Fruit fly (Drosophila melanogaster): Measurements from ENCODE around the gene Jon65Aiii.

The Jon65Aiii gene

dm6 chr3L:6054343-6054742 is 3.8 kb downstream of the Jon65Aiii start, which contains the start of gene Jon65Ai:
Gene Jon65Ai (minus strand): TSS chr3L:6054443.
- no peak for TF ChIP-seq CG32121 (GFP tag; IDR thresholded peaks at IDR 0.05)
- TF ChIP-seq Pif1A (GFP tag; optimal IDR thresholded peaks at IDR 0.05), result no peak
- no peak for TF ChIP-seq CG14655 (GFP tag; optimal IDR thresholded peaks at IDR 0.05)
- TF ChIP-seq Ets98B (GFP tag; IDR thresholded peaks at IDR 0.05), result no peak
- TF ChIP-seq CG9948 (tag; optimal IDR thresholded peaks at IDR 0.05), result no peak

DNA sequence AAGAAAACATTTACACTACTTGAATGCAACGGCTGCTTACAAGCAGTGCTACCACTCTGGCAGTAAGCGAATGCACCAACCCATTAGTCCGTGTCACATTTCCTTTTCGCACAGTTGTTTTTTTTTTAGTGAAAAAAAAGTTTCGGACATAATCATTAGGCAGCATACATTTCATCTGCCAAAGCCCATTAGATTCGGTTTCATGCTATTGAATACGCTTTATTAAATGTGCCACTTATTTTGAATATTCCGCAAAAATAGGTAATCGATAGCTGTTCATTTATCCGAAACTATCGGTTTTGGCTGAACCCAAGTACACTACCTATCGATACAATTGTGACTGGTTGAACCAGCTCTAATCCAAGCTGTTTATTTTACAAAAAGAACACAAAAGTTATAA is 4.2 kb downstream of the Jon65Aiii start, which contains the start of gene tant:
Gene tant (plus strand): TSS at position 334 of the 400 bp plus-strand sequence.
- TF ChIP-seq gl (tag; optimal IDR thresholded peaks at IDR 0.05) (no peak), rn (GFP tag; IDR thresholded peaks at IDR 0.05) (no peak), CG34367 (tag; optimal IDR thresholded peaks at IDR 0.05) (no peak), CG8159 (tag; optimal IDR thresholded peaks at IDR 0.05) (no peak), EcR (GFP tag; optimal IDR thresholded peaks at IDR 0.05) (no peak), CG17806 (tag; optimal IDR thresholded peaks at IDR 0.05) (no peak), CG14655 (GFP tag; optimal IDR thresholded peaks at IDR 0.05) (no peak), CG12605 (GFP tag; IDR thresholded peaks at IDR 0.05) (no peak)

dm6 chr3L:6059062-6059708 is 8.6 kb downstream of the Jon65Aiii start, which contains the start of gene CG6592:
Gene CG6592 (plus strand): TSS chr3L:6059658.
- TF ChIP-seq rn (GFP tag; IDR thresholded peaks at IDR 0.05) (no peak), fd96Ca (GFP tag; IDR thresholded peaks at IDR 0.05) (no peak), CG32121 (GFP tag; IDR thresholded peaks at IDR 0.05) (no peak), gl (tag; optimal IDR thresholded peaks at IDR 0.05) (no peak), CG9948 (tag; optimal IDR thresholded peaks at IDR 0.05) (no peak), CG10348 (GFP tag; IDR thresholded peaks at IDR 0.05) (no peak), Pif1B (GFP tag; optimal IDR thresholded peaks at IDR 0.05) (no peak), CG8159 (tag; optimal IDR thresholded peaks at IDR 0.05) (peak; percentile 7), CG4496 (GFP tag; IDR thresholded peaks at IDR 0.05) (0 out of 3 replicates have a peak, but pooled peaks have one; percentile 34), CG13204 (GFP tag; optimal IDR thresholded peaks at IDR 0.05) (no peak), CG12605 (GFP tag; IDR thresholded peaks at IDR 0.05) (no peak), CG15710 (tag; optimal IDR thresholded peaks at IDR 0.05) (no peak), Snoo (tag; optimal IDR thresholded peaks at IDR 0.05) (peak; percentile 13), CG8301 (tag; optimal IDR thresholded peaks at IDR 0.05) (no peak), Ets98B (GFP tag; IDR thresholded peaks at IDR 0.05) (no peak), CG14655 (GFP tag; optimal IDR thresholded peaks at IDR 0.05) (no peak), EcR (GFP tag; optimal IDR thresholded peaks at IDR 0.05) (no peak), D1 (tag; optimal IDR thresholded peaks at IDR 0.05) (no peak), Pif1A (GFP tag; optimal IDR thresholded peaks at IDR 0.05) (no peak), CG17806 (tag; optimal IDR thresholded peaks at IDR 0.05) (no peak), CG34367 (tag; optimal IDR thresholded peaks at IDR 0.05) (peak; percentile 52)

dm6 chr3L:6062860-6063607 is 12.5 kb downstream of the Jon65Aiii start, which contains the start of gene CG10472:
Gene CG10472 (minus strand): TSS chr3L:6062910.
- TF ChIP-seq Snoo (tag; optimal IDR thresholded peaks at IDR 0.05) (no peak), CG15710 (tag; optimal IDR thresholded peaks at IDR 0.05) (no peak), CG32121 (GFP tag; IDR thresholded peaks at IDR 0.05) (no peak), rn (GFP tag; IDR thresholded peaks at IDR 0.05) (no peak), CG8159 (tag; optimal IDR thresholded peaks at IDR 0.05) (no peak), CG34367 (tag; optimal IDR thresholded peaks at IDR 0.05) (no peak), CG14655 (GFP tag; optimal IDR thresholded peaks at IDR 0.05) (no peak), CG4496 (GFP tag; IDR thresholded peaks at IDR 0.05) (no peak)

DNA sequence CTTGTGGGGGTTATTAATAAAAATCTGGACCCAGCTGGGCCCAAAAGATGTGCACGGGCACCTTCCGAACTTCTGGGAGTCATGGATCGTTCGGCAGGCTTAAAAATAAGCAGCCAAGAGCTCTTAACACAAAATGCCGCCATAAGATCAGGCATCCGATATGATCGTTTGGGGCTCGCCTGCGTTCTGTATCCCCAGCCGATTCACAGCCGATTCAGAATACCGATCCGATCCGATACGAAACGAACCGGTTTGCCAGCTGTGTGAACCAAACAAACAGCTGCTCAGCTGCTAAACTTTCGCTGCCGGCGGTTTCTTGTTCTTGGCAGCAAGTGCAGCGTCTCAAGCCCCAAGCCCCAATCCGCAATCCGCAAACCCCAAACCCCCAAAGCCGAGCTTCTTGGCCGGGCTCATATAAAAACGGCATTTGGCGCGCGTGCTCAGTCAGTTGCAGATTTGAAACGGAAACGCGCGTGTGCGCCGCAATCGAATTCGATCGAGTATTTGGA is 15.4 kb downstream of the Jon65Aiii start, which contains the start of gene CG42269:
Gene CG42269 (plus strand): TSS at position 416 of the 509 bp plus-strand sequence.
- TF ChIP-seq CG4496 (GFP tag; IDR thresholded peaks at IDR 0.05), result peak; percentile 54
- no peak for TF ChIP-seq CG17806 (tag; optimal IDR thresholded peaks at IDR 0.05)
- TF ChIP-seq Pif1B (GFP tag; optimal IDR thresholded peaks at IDR 0.05), result no peak
- no peak for TF ChIP-seq rn (GFP tag; IDR thresholded peaks at IDR 0.05)
- TF ChIP-seq CG10348 (GFP tag; IDR thresholded peaks at IDR 0.05), result no peak
- TF ChIP-seq Snoo (tag; optimal IDR thresholded peaks at IDR 0.05), result peak; percentile 28
- TF ChIP-seq gl (tag; optimal IDR thresholded peaks at IDR 0.05), result no peak
- TF ChIP-seq CG8301 (tag; optimal IDR thresholded peaks at IDR 0.05), result no peak
- TF ChIP-seq CG8159 (tag; optimal IDR thresholded peaks at IDR 0.05), result no peak
- no peak for TF ChIP-seq CG12605 (GFP tag; IDR thresholded peaks at IDR 0.05)

DNA sequence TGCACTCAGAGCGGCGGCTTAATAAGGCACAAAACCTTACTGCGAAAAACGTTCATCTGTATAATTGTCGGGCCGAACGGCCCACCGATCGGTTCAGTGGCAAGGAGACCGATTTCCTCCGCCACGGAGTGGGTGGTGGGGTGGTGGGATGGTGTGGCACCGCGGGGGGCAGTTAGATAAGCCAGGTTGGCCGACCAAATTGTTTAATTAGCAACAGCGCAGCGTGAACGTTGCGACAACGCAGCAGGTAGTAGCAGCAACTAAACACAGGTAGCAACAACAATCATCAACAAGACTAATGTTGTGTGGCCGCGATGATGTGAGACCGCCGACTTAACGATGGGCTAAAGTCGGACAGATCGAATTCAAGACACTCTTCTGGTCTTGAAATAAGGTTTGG is 17.6 kb downstream of the Jon65Aiii start:
- 0 out of 3 replicates have a peak, but pooled peaks have one; percentile 20 for TF ChIP-seq fd96Ca (GFP tag; IDR thresholded peaks at IDR 0.05)
- no peak for TF ChIP-seq CG15710 (tag; optimal IDR thresholded peaks at IDR 0.05)

Measured in whole organism, pupa.